Worm (Caenorhabditis elegans) whole organism, L4 larva: Measurements from ENCODE around the gene cdc-50.B.
A peak's percentile ranks its signal among the peaks of the same experiment; 100 is the strongest.

Source experiments
- F10B5.3 ChIP-seq: sonication (generic microtip); optimal IDR thresholded peaks from 2 replicates; lab custom pipeline; 2016; ENCODE audit warnings: mild to moderate bottlenecking, missing genetic modification characterization, missing compliant biosample characterization
- F37D6.2 ChIP-seq: sonication (generic microtip); optimal IDR thresholded peaks from 2 replicates; lab custom pipeline; 2016; ENCODE audit warnings: mild to moderate bottlenecking, missing genetic modification characterization, missing compliant biosample characterization
- F44E2.7 ChIP-seq: fragments of 200-800 bp; sonication (Bioruptor generic); IDR thresholded peaks from 2 replicates; pipeline ENCODE4 v2.1.2; 2022; ENCODE audit warnings: missing genetic modification characterization, missing compliant biosample characterization
- F49E8.2 ChIP-seq: sonication (generic microtip); optimal IDR thresholded peaks from 2 replicates; lab custom pipeline; 2016; ENCODE audit warnings: missing compliant biosample characterization, mild to moderate bottlenecking, missing genetic modification characterization, borderline replicate concordance
- Y105C5A.15 ChIP-seq: fragments of 200-800 bp; sonication (Bioruptor generic); IDR thresholded peaks from 2 replicates; pipeline ENCODE4 v1.3.6; 2022; ENCODE audit warnings: missing genetic modification characterization, missing compliant biosample characterization
- ZK337.2 ChIP-seq: fragments of 200-800 bp; sonication (Bioruptor generic); IDR thresholded peaks from 2 replicates; pipeline ENCODE4 v1.3.6; 2022; ENCODE audit warnings: missing genetic modification reagents, missing genetic modification characterization, missing compliant biosample characterization
- aha-1 ChIP-seq: fragments of 150-350 bp; peaks from one replicate; lab custom pipeline; 2014; ENCODE audit warnings: missing biosample characterization, missing genetic modification characterization
- ama-1 ChIP-seq: fragments of 150-350 bp; optimal IDR thresholded peaks from 2 replicates; lab custom pipeline; 2014; ENCODE audit warnings: inconsistent platforms, mixed read lengths
- arid-1 ChIP-seq: fragments of 200-800 bp; sonication (Bioruptor generic); conservative IDR thresholded peaks from 2 replicates; pipeline ENCODE4 v1.3.6; 2022; ENCODE audit warnings: missing genetic modification reagents, missing genetic modification characterization, missing compliant biosample characterization
- ceh-20 ChIP-seq: fragments of 200-800 bp; sonication (Bioruptor generic); IDR thresholded peaks from 2 replicates; pipeline ENCODE4 v1.3.6; 2022; ENCODE audit warnings: missing genetic modification reagents, missing genetic modification characterization, missing compliant biosample characterization
- ceh-32 ChIP-seq: sonication (generic microtip); optimal IDR thresholded peaks from 2 replicates; lab custom pipeline; 2016; ENCODE audit warnings: mild to moderate bottlenecking, missing genetic modification characterization, missing compliant biosample characterization; ENCODE audit not compliant: poor library complexity
- ceh-44 ChIP-seq: fragments of 200-800 bp; sonication (Bioruptor generic); IDR thresholded peaks from 2 replicates; pipeline ENCODE4 v1.3.6; 2022; ENCODE audit warnings: missing genetic modification reagents, missing genetic modification characterization, missing compliant biosample characterization
- ceh-62 ChIP-seq: sonication (generic microtip); optimal IDR thresholded peaks from 2 replicates; lab custom pipeline; 2017; ENCODE audit warnings: missing biosample characterization, missing genetic modification characterization
- ceh-82 ChIP-seq: sonication (generic microtip); optimal IDR thresholded peaks from 2 replicates; lab custom pipeline; 2017; ENCODE audit warnings: missing biosample characterization, missing genetic modification characterization
- ces-1 ChIP-seq: fragments of 150-350 bp; sonication (generic microtip); optimal IDR thresholded peaks from 4 replicates; lab custom pipeline; 2014; ENCODE audit warnings: missing biosample characterization, missing genetic modification reagents, missing genetic modification characterization
- daf-16 ChIP-seq, 3 experiments: sonication (generic microtip); optimal IDR thresholded peaks; 2 replicates each; lab custom pipeline; 2016 to 2017; ENCODE audit warnings: missing genetic modification characterization in 3 of 3, missing genetic modification reagents in 3 of 3, mild to moderate bottlenecking in 2 of 3, missing compliant biosample characterization in 2 of 3, missing biosample characterization in 1 of 3, moderate library complexity in 1 of 3
- daf-19 ChIP-seq: fragments of 200-800 bp; sonication (Bioruptor generic); conservative IDR thresholded peaks from 2 replicates; pipeline ENCODE4 v1.3.6; 2022; ENCODE audit warnings: missing genetic modification characterization, missing compliant biosample characterization
- dmd-6 ChIP-seq: fragments of 200-800 bp; sonication (Bioruptor generic); IDR thresholded peaks from 2 replicates; pipeline ENCODE4 v1.3.6; 2022; ENCODE audit warnings: missing genetic modification reagents, missing genetic modification characterization, missing compliant biosample characterization
- dpl-1 ChIP-seq: fragments of 150-350 bp; optimal IDR thresholded peaks from 2 replicates; lab custom pipeline; 2014; ENCODE audit warnings: missing biosample characterization, missing genetic modification reagents, missing genetic modification characterization
- egl-27 ChIP-seq: sonication (generic microtip); optimal IDR thresholded peaks from 3 replicates; lab custom pipeline; 2017; ENCODE audit warnings: missing biosample characterization, missing genetic modification reagents, missing genetic modification characterization
- egl-43 ChIP-seq: fragments of 200-800 bp; sonication (Bioruptor generic); IDR thresholded peaks from 2 replicates; pipeline ENCODE4 v1.3.6; 2022; ENCODE audit warnings: missing genetic modification reagents, missing genetic modification characterization, missing compliant biosample characterization
- gei-8 ChIP-seq: fragments of 200-800 bp; sonication (Bioruptor generic); optimal IDR thresholded peaks from 2 replicates; lab custom pipeline; 2018; ENCODE audit warnings: mild to moderate bottlenecking, missing genetic modification characterization, missing compliant biosample characterization
- hif-1 ChIP-seq, 2 experiments: sonication (generic microtip); optimal IDR thresholded peaks; 2 replicates each; lab custom pipeline; 2016 to 2017; ENCODE audit warnings: missing compliant biosample characterization in 2 of 2, missing genetic modification characterization in 2 of 2, missing genetic modification reagents in 2 of 2, missing genotype in 2 of 2, mild to moderate bottlenecking in 1 of 2
- hlh-11 ChIP-seq: fragments of 200-800 bp; sonication (Bioruptor generic); optimal IDR thresholded peaks from 2 replicates; lab custom pipeline; 2018; ENCODE audit warnings: mild to moderate bottlenecking, missing genetic modification characterization, missing compliant biosample characterization
- hlh-30 ChIP-seq: sonication (generic microtip); optimal IDR thresholded peaks from 2 replicates; lab custom pipeline; 2017; ENCODE audit warnings: antibody characterized with exemption, mild to moderate bottlenecking, missing genetic modification characterization, missing compliant biosample characterization; ENCODE audit not compliant: insufficient read depth
- jun-1 ChIP-seq: fragments of 150-350 bp; optimal IDR thresholded peaks from 2 replicates; lab custom pipeline; 2014; ENCODE audit warnings: missing biosample characterization, missing genetic modification reagents, missing genetic modification characterization
- lin-1 ChIP-seq: fragments of 200-800 bp; sonication (Bioruptor generic); IDR thresholded peaks from 2 replicates; pipeline ENCODE4 v1.3.6; 2022; ENCODE audit warnings: missing genetic modification reagents, missing genetic modification characterization, missing compliant biosample characterization
- lin-29 ChIP-seq: fragments of 200-800 bp; sonication (Bioruptor generic); IDR thresholded peaks from 2 replicates; pipeline ENCODE4 v1.3.6; 2022; ENCODE audit warnings: missing genetic modification reagents, missing genetic modification characterization, missing compliant biosample characterization
- lin-38 ChIP-seq: fragments of 200-800 bp; sonication (Bioruptor generic); IDR thresholded peaks from 2 replicates; pipeline ENCODE4 v1.3.6; 2022; ENCODE audit warnings: missing genetic modification reagents, missing genetic modification characterization, missing compliant biosample characterization
- lir-3 ChIP-seq: sonication (generic microtip); optimal IDR thresholded peaks from 2 replicates; lab custom pipeline; 2016; ENCODE audit warnings: mild to moderate bottlenecking, missing genetic modification characterization, missing compliant biosample characterization
- madf-5 ChIP-seq, 2 experiments: fragments of 200-800 bp; sonication (Bioruptor generic); IDR thresholded peaks; 2 replicates each; pipeline ENCODE4 v1.3.6; 2022; ENCODE audit warnings: missing compliant biosample characterization in 2 of 2, missing genetic modification characterization in 2 of 2
- madf-9 ChIP-seq: fragments of 200-800 bp; sonication (Bioruptor generic); conservative IDR thresholded peaks from 2 replicates; pipeline ENCODE4 v1.3.6; 2022; ENCODE audit warnings: missing genetic modification reagents, missing genetic modification characterization, missing compliant biosample characterization
- mdt-29 ChIP-seq: fragments of 200-800 bp; sonication (Bioruptor generic); IDR thresholded peaks from 2 replicates; pipeline ENCODE4 v1.3.6; 2022; ENCODE audit warnings: missing genetic modification reagents, missing genetic modification characterization, missing compliant biosample characterization
- mep-1 ChIP-seq: fragments of 150-350 bp; sonication (generic microtip); optimal IDR thresholded peaks from 3 replicates; lab custom pipeline; 2014; ENCODE audit warnings: missing biosample characterization, missing genetic modification characterization
- mxl-3 ChIP-seq: fragments of 200-800 bp; sonication (Bioruptor generic); optimal IDR thresholded peaks from 2 replicates; lab custom pipeline; 2018; ENCODE audit warnings: mild to moderate bottlenecking, missing genetic modification characterization, missing compliant biosample characterization
- nhr-10 ChIP-seq: fragments of 150-350 bp; optimal IDR thresholded peaks from 2 replicates; lab custom pipeline; 2014; ENCODE audit warnings: missing biosample characterization, missing genetic modification characterization
- nhr-11 ChIP-seq: fragments of 150-350 bp; optimal IDR thresholded peaks from 2 replicates; lab custom pipeline; 2014; ENCODE audit warnings: missing biosample characterization, missing genetic modification characterization
- nhr-237 ChIP-seq: sonication (generic microtip); optimal IDR thresholded peaks from 2 replicates; lab custom pipeline; 2017; ENCODE audit warnings: missing biosample characterization, missing genetic modification characterization
- nhr-42 ChIP-seq: fragments of 200-800 bp; sonication (Bioruptor generic); IDR thresholded peaks from 2 replicates; pipeline ENCODE4 v1.3.6; 2022; ENCODE audit warnings: missing genetic modification characterization, missing compliant biosample characterization
- nhr-48 ChIP-seq: sonication (generic microtip); optimal IDR thresholded peaks from 2 replicates; lab custom pipeline; 2016; ENCODE audit warnings: mild to moderate bottlenecking, missing genetic modification characterization, missing compliant biosample characterization
- nhr-77 ChIP-seq: fragments of 150-350 bp; optimal IDR thresholded peaks from 2 replicates; lab custom pipeline; 2014; ENCODE audit warnings: missing biosample characterization, missing genetic modification characterization
- php-3 ChIP-seq: fragments of 200-800 bp; sonication (Bioruptor generic); IDR thresholded peaks from 2 replicates; pipeline ENCODE4 v1.3.6; 2022; ENCODE audit warnings: missing genetic modification reagents, missing genetic modification characterization, missing compliant biosample characterization
- sdz-12 ChIP-seq: fragments of 200-800 bp; sonication (Bioruptor generic); optimal IDR thresholded peaks from 2 replicates; lab custom pipeline; 2018; ENCODE audit warnings: mild to moderate bottlenecking, missing genetic modification characterization, missing compliant biosample characterization
- skn-1 ChIP-seq: fragments of 150-350 bp; optimal IDR thresholded peaks from 2 replicates; lab custom pipeline; 2014; ENCODE audit warnings: missing biosample characterization, missing genetic modification characterization
- snpc-1.2 ChIP-seq: fragments of 200-800 bp; sonication (Bioruptor generic); IDR thresholded peaks from 2 replicates; pipeline ENCODE4 v1.3.6; 2022; ENCODE audit warnings: missing genetic modification reagents, missing genetic modification characterization, missing compliant biosample characterization
- snpc-4 ChIP-seq: fragments of 150-350 bp; optimal IDR thresholded peaks from 2 replicates; lab custom pipeline; 2014; ENCODE audit warnings: missing biosample characterization, missing genetic modification characterization
- unc-62 ChIP-seq, 3 experiments: fragments of 150-350 bp in 1 of 3; sonication (generic microtip); optimal IDR thresholded peaks in 2 of 3; peaks in 1 of 3; 1 replicate in 1 of 3; 2 replicates in 2 of 3; lab custom pipeline; 2014 to 2017; ENCODE audit warnings: missing biosample characterization in 3 of 3, missing genetic modification characterization in 3 of 3, missing genetic modification reagents in 3 of 3, missing genotype in 1 of 3
- vab-7 ChIP-seq: fragments of 200-800 bp; sonication (Bioruptor generic); IDR thresholded peaks from 2 replicates; pipeline ENCODE4 v1.3.6; 2022; ENCODE audit warnings: missing genetic modification reagents, missing genetic modification characterization, missing compliant biosample characterization
- zfp-3 ChIP-seq: fragments of 200-800 bp; sonication (Bioruptor generic); conservative IDR thresholded peaks from 2 replicates; pipeline ENCODE4 v1.3.6; 2022; ENCODE audit warnings: missing genetic modification reagents, missing genetic modification characterization, missing compliant biosample characterization
- zip-11 ChIP-seq: fragments of 200-800 bp; sonication (Bioruptor generic); IDR thresholded peaks from 2 replicates; pipeline ENCODE4 v1.3.6; 2022; ENCODE audit warnings: missing genetic modification characterization, missing compliant biosample characterization
- ztf-7 ChIP-seq: fragments of 150-350 bp; optimal IDR thresholded peaks from 2 replicates; lab custom pipeline; 2014; ENCODE audit warnings: missing biosample characterization, missing genetic modification characterization

Gene cdc-50.B

DNA sequence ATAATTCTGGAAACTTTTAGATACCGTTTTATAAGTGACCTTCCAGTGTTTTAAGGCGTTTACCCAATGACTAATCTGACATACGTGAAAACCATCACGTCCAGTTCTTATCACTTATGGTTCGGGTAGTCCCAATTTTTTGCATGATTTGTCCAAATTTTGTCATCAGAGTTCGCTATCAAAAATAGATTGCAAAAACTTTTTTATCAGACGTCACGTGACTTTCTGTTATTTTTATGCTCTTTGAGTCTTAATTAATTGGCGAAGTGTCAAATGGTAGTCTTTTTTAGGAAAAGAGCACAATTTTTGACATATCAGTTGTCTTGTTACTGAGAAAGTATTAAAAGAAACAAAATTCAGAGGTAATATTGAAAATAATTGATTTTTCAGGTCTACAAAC, 35.0 kb upstream of the cdc-50.B start (continued):
- no peak for TF ChIP-seq vab-7 (GFP tag; lab: Robert Waterston, UW)
- TF ChIP-seq madf-5 (GFP tag; IDR thresholded peaks at IDR 0.05; lab: Robert Waterston, UW) = no peak
- TF ChIP-seq ceh-82 (tag; lab: Kevin White, UChicago) = no peak
- no peak for TF ChIP-seq snpc-1.2 (GFP tag; lab: Robert Waterston, UW)
- no peak for TF ChIP-seq snpc-4
- TF ChIP-seq nhr-77 = no peak
- TF ChIP-seq zip-11 = no peak
- TF ChIP-seq dmd-6 (GFP tag; lab: Robert Waterston, UW) = peak; percentile 83
- no peak for TF ChIP-seq lin-1 (GFP tag; lab: Robert Waterston, UW)
- TF ChIP-seq lin-38 = no peak
- TF ChIP-seq unc-62 (GFP tag; optimal IDR thresholded peaks at IDR 0.05 in 1 of 2; lab: Kevin White, UChicago) = no peak
- no peak for TF ChIP-seq unc-62 (tag; optimal IDR thresholded peaks at IDR 0.05; lab: Kevin White, UChicago)
- TF ChIP-seq daf-19 (GFP tag; lab: Robert Waterston, UW) = no peak
- TF ChIP-seq Y105C5A.15 = no peak
- no peak for TF ChIP-seq nhr-48 (tag; lab: Kevin White, UChicago)
- no peak for TF ChIP-seq sdz-12 (GFP tag; lab: Kevin White, UChicago)
- peak in 1 of 2 experiments; percentile 21 for TF ChIP-seq hif-1 (tag; optimal IDR thresholded peaks at IDR 0.05; lab: Kevin White, UChicago)
- no peak for TF ChIP-seq gei-8 (GFP tag; lab: Kevin White, UChicago)
- TF ChIP-seq aha-1 (tag; lab: Kevin White, UChicago) = peak; percentile 33
- no peak for TF ChIP-seq ama-1 (lab: Kevin White, UChicago)
- TF ChIP-seq jun-1 (tag; lab: Kevin White, UChicago) = no peak
- TF ChIP-seq nhr-11 (tag; lab: Kevin White, UChicago) = no peak
- TF ChIP-seq daf-16 (GFP tag; optimal IDR thresholded peaks at IDR 0.05; lab: Kevin White, UChicago) = no peak
- peak; percentile 63 for TF ChIP-seq daf-16 (tag; optimal IDR thresholded peaks at IDR 0.05; lab: Kevin White, UChicago)
- TF ChIP-seq ceh-20 = no peak
- peak; percentile 22; the same call in 1 of the 2 replicates for TF ChIP-seq php-3 (GFP tag; lab: Robert Waterston, UW)
- no peak for TF ChIP-seq ceh-44
- TF ChIP-seq F44E2.7 = no peak
- no peak for TF ChIP-seq dpl-1
- TF ChIP-seq skn-1 (tag; lab: Kevin White, UChicago) = no peak
- peak; percentile 20 for TF ChIP-seq hlh-30 (tag; lab: Kevin White, UChicago)
- no peak for TF ChIP-seq F49E8.2 (tag; lab: Kevin White, UChicago)
- TF ChIP-seq ceh-62 (tag; lab: Kevin White, UChicago) = no peak
- no peak for TF ChIP-seq zfp-3 (GFP tag; lab: Robert Waterston, UW)
- no peak for TF ChIP-seq lir-3
- TF ChIP-seq madf-9 (GFP tag; lab: Robert Waterston, UW) = no peak
- no peak for TF ChIP-seq ztf-7 (tag; lab: Kevin White, UChicago)
- TF ChIP-seq egl-27 = no peak
- TF ChIP-seq ces-1 (GFP tag; lab: Kevin White, UChicago) = no peak
- TF ChIP-seq egl-43 (GFP tag; lab: Robert Waterston, UW) = no peak

DNA sequence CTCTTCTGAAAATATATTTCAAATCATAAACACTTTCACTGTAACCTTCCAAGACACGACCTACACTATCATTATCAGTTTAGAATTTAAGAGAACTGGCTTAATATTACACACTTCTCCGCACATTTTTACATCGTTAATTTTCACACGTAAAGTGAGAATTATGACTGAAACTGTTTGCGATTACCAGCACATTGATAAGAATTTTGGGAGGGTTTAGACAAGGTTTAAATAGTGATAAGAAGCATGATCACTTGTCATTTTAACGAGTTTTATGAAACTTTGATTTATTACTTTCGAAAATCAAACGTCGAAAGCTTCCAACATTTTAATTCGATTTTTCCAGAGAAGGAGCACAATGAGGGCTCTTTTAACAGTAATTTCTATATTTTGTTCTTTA, 34.2 kb upstream of the cdc-50.B start, which contains the start of gene F21D5.3:
TSS of gene F21D5.3 (plus strand) at position 347 of the 400 bp plus-strand sequence.
- TF ChIP-seq mxl-3 (GFP tag; lab: Kevin White, UChicago) (no peak), madf-9 (GFP tag; lab: Robert Waterston, UW) (no peak), lin-29 (GFP tag; lab: Robert Waterston, UW) (no peak), nhr-10 (tag; lab: Kevin White, UChicago) (no peak), hlh-11 (tag; lab: Kevin White, UChicago) (peak; percentile 47), ceh-32 (no peak), nhr-237 (tag; lab: Kevin White, UChicago) (no peak), ces-1 (GFP tag; lab: Kevin White, UChicago) (no peak), arid-1 (no peak), egl-43 (GFP tag; lab: Robert Waterston, UW) (no peak), F44E2.7 (no peak), egl-27 (no peak), ceh-20 (peak; percentile 71; the same call in 1 of the 2 replicates), F10B5.3 (tag; lab: Kevin White, UChicago) (no peak), Y105C5A.15 (no peak), hif-1 (tag; optimal IDR thresholded peaks at IDR 0.05; lab: Kevin White, UChicago) (peak in 1 of 2 experiments; percentile 42), F37D6.2 (no peak), nhr-42 (no peak), mdt-29 (no peak), ceh-62 (tag; lab: Kevin White, UChicago) (no peak), ZK337.2 (no peak), mep-1 (tag; lab: Kevin White, UChicago) (no peak)
